Worm (Caenorhabditis elegans): Measurements from ENCODE around the gene F45E1.4.

DNA sequence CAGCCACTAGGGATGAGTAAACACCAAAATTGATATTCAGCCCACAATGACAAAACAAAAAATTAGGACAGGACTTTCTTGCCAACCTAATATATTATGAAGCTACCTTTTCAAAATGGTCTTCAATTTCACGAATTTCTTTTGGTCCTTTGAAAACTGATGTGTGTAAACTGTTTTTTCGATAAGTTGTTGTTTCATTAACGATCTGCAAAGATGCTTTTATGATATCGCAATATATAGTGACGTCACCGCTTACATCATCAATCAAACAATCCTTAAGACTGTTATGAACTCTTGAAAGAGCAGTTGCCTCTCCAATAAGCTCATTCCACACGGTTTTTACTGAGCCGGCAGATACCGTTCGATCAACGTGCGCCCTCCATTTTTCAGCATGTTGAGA, 6.3 kb downstream of the F45E1.4 start:
- TF ChIP-seq egl-27 (tag; optimal IDR thresholded peaks at IDR 0.05), result no peak
- no peak for TF ChIP-seq ZK546.5 (tag; optimal IDR thresholded peaks at IDR 0.05)
- no peak for TF ChIP-seq pha-4 (tag; optimal IDR thresholded peaks at IDR 0.05)
- no peak for TF ChIP-seq nhr-23 (tag; optimal IDR thresholded peaks at IDR 0.05)
- TF ChIP-seq elt-3 (tag; optimal IDR thresholded peaks at IDR 0.05), result no peak
- TF ChIP-seq tbx-2 (tag; optimal IDR thresholded peaks at IDR 0.05), result no peak
- no peak for TF ChIP-seq lin-39 (tag; optimal IDR thresholded peaks at IDR 0.05)
- TF ChIP-seq nhr-237 (tag; optimal IDR thresholded peaks at IDR 0.05), result no peak
- no peak for TF ChIP-seq skn-1 (tag; optimal IDR thresholded peaks at IDR 0.05)
- TF ChIP-seq pqm-1 (tag; optimal IDR thresholded peaks at IDR 0.05), result no peak
